Fruit fly (Drosophila melanogaster) whole organism: ENCODE data around the gene Cyp304a1.

Experiments used
- CG8478 ChIP-seq: fragments of >200 bp; optimal IDR thresholded peaks from 2 replicates; lab custom pipeline; 2018; ENCODE audit warnings: inconsistent platforms
- pan ChIP-seq: fragments of >200 bp; optimal IDR thresholded peaks from 2 replicates; lab custom pipeline; 2017
- psq ChIP-seq: fragments of >200 bp; optimal IDR thresholded peaks from 2 replicates; lab custom pipeline; 2017
- usp ChIP-seq: fragments of >200 bp; optimal IDR thresholded peaks from 2 replicates; lab custom pipeline; 2017; ENCODE audit warnings: missing biosample characterization, missing genetic modification characterization, mixed read lengths

- TF ChIP-seq CG8478 (lab: Kevin White, UChicago): no peak
- TF ChIP-seq pan: no peak
- TF ChIP-seq psq (lab: Kevin White, UChicago): no peak
- TF ChIP-seq usp: no peak
These were observed 11.6 kb downstream of the Cyp304a1 start for dm6 chr3R:12975223-12975622.
